Worm (Caenorhabditis elegans) whole organism, early embryonic: ENCODE results near the gene srw-123.

Experiments
- ets-7 ChIP-seq: sonication (generic microtip); optimal IDR thresholded peaks from 2 replicates; lab custom pipeline; 2016; ENCODE audit warnings: missing genotype, missing genetic modification characterization, missing compliant biosample characterization
- sea-1 ChIP-seq: fragments of 200-800 bp; sonication (Bioruptor generic); conservative IDR thresholded peaks from 2 replicates; pipeline ENCODE4 v1.3.6; 2022; ENCODE audit warnings: missing genetic modification characterization, missing compliant biosample characterization

DNA sequence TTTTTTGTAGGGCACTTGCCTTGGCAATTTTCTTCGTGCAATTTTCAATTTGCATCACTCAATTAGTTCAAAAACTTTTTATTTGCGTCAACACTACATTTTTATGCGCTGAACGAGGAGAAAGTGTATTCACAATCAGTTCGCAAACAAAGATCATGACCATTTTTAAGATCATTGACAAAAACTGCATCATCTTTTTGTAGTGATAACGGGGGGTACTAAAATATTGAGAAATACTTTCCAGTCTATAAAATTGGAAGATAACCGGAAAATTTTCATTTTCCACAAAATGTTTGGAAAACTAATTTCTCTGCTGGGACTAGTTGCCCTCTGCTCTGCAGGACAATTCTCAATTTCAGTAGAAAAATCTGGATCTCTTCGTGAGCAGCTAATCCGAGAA lies 49.1 kb upstream of the srw-123 start, which contains the start of gene asp-8:
- TF ChIP-seq ets-7 (tag; lab: Kevin White, UChicago) (no peak), sea-1 (no peak)
